Fruit fly (Drosophila melanogaster): ENCODE results near the gene CHOp24.

The CHOp24 gene

DNA sequence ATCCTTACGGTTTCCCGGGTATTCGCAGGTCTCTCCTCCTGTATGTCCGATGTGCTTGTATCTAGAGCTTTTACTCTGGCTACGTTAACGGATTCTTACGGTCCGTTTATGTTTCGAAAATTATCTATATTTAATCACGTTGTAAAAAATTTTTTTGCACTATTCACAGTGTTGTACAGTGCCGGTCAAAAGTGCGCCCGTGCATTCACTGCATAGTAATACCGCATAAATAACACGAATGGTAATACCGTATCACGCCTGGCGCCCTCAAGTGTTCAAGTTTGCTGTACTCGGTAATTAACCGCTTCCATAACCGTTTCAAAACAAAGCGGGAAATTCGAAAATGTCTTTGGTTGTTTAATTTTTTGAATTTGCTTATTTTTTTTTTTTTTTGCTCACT, 13.3 kb downstream of the CHOp24 start, which contains the start of gene CG11444:
Gene CG11444, minus strand, starts transcription at position 400 of the 400 bp plus-strand sequence.
- TF ChIP-seq CTCF (optimal IDR thresholded peaks at IDR 0.05) (peak; percentile 95 to 97), CG8478 (optimal IDR thresholded peaks at IDR 0.05) (no peak)

DNA sequence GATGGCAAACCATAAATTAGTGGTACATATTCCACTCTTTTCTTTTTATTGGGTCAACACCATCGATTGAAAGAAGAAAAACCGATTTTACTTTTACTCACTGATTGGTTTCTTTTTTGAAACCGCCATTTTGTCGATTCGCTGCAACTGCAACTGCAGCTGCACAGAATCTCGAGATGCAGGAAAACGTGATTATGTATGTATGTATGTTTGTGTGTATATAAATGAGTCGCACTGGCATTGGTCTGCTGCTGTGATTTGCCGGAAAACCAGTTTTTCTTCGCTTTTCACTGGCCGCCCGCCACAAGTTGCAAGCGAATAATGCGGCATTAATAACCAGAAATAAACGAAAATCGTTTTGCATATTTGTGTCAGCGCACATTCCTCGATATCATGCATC, 14.0 kb downstream of the CHOp24 start:
- no peak for TF ChIP-seq CG8478 (optimal IDR thresholded peaks at IDR 0.05)
- TF ChIP-seq CTCF (optimal IDR thresholded peaks at IDR 0.05) = no peak

- no peak for TF ChIP-seq CTCF (optimal IDR thresholded peaks at IDR 0.05)
- TF ChIP-seq CG8478 (optimal IDR thresholded peaks at IDR 0.05) = no peak
Measured at dm6 chrX:4555833-4556232, 15.1 kb downstream of the CHOp24 start.

dm6 chrX:4557772-4558171, 17.1 kb downstream of the CHOp24 start, which contains the start of gene CG3546:
Gene CG3546 (plus strand): TSS chrX:4558072.
- TF ChIP-seq CTCF (optimal IDR thresholded peaks at IDR 0.05) (no peak), CG8478 (optimal IDR thresholded peaks at IDR 0.05) (no peak)

DNA sequence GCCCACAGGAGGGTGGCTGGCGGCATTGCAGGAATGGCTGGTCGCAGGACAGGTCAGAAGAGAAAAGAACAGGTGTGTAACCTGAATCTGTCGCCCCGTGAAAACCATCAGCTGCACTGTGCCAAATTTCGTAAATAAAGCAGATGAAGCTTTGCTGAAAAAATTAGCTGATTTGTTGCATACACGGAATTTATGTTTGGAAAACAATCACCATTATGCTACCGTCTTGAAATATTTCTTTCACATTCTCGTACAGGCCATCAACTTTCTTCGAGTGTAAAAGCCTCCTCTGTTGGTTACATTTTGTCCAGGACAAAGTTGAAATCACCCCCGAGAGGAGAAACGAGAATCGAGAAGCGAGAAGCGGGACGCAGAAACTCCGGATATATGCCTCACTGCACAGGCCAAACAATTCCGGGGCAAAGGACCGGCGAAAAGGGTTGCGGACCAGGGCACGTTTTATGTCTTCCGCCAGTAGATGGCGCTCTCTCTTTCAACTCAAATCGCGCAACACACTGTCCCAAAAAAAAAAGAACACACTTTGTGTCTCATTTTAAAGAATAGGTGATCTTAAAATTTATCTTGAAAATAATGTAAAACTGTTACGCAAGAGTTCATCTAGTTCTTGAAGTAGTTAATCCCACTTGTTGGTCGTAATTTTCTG, 19.6 kb downstream of the CHOp24 start:
- TF ChIP-seq CTCF (optimal IDR thresholded peaks at IDR 0.05) (peak; percentile 79), CG8478 (optimal IDR thresholded peaks at IDR 0.05) (no peak)

DNA sequence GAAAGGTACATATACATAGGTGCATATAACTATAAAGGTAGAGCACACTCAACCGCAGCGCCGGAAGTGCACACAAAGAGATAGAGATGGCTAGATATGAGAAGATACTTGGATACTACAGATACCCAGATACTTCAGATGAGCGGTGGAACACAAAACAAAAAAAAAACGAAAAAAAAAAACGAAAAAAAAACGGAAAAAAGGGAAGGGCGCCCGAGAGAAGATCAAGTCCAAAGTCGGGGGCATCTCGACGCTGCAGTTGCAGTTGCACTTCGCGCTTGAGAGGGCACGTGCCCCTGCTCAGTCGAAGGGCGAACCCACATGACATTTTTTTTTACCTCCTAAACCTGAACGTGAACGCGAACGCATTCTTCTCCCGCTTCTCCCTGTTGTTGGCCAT, 23.3 kb downstream of the CHOp24 start:
- TF ChIP-seq CTCF (optimal IDR thresholded peaks at IDR 0.05) = no peak
- TF ChIP-seq CG8478 (optimal IDR thresholded peaks at IDR 0.05) = no peak

DNA sequence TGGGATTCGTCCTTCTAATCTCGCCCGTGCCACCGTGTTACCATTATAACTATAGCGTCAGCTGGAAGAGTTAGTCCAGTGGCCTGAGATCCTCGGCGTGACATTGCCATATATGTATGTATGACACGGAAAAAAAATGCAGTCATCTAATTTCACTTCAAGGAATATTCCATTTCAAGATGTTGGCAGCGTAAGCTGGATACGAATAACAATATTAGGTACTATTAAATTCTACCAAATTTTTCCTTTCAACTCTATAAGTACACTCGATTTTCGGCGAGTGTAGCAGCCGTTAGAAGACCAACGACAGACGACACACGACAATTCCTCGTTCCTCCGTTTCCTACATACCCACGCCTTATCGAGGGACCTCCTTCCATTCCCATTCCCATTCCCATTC, 24.3 kb downstream of the CHOp24 start:
- TF ChIP-seq CG8478 (optimal IDR thresholded peaks at IDR 0.05) (no peak), CTCF (optimal IDR thresholded peaks at IDR 0.05) (no peak)

- no peak for TF ChIP-seq CTCF (optimal IDR thresholded peaks at IDR 0.05)
- no peak for TF ChIP-seq CG8478 (optimal IDR thresholded peaks at IDR 0.05)
Measured at dm6 chrX:4571829-4572228, 31.1 kb downstream of the CHOp24 start, which contains the start of gene CG12684. Gene CG12684 (minus strand): TSS chrX:4571929.

dm6 chrX:4573971-4574370, 33.3 kb downstream of the CHOp24 start:
- TF ChIP-seq CG8478 (optimal IDR thresholded peaks at IDR 0.05) (no peak), CTCF (optimal IDR thresholded peaks at IDR 0.05) (no peak)

DNA sequence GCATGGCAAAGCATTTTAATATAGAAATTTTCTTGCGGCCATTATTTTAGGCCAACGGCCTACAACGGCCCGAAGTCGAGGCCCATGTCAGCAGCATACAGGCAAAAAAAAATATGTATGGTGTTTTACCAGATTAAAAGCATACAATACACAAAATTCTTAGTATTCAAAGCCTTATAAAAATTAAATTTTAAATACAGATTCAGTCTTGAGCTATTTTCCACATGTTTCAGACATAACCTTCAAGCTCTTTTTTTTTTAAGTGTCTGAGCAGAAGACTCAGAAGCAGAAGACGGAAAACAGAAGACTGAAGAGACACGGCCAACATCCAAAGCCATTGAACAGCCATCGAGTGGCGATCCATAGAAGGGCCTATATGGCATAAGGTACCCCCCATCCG, 41.1 kb downstream of the CHOp24 start:
- no peak for TF ChIP-seq CG8478 (optimal IDR thresholded peaks at IDR 0.05)
- no peak for TF ChIP-seq CTCF (optimal IDR thresholded peaks at IDR 0.05)

DNA sequence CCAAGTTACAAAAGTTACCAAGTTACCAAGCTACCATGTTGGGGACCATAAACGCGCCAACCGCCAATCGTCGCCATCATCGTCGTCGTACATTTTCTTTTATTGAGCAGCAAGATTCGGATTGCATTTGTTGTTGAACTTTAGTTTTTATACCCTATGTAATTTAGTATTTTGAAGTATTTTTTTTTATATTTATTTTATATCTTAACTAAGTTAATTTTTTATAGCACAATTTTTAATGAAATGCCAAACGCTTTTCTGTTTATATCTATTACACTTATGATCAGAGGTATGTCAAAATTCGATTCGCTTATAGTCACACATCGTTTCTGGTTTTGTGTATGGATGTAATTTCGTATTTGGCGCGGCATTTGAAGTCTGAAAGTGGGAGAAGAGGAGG, 41.7 kb downstream of the CHOp24 start:
- TF ChIP-seq CG8478 (optimal IDR thresholded peaks at IDR 0.05) (no peak), CTCF (optimal IDR thresholded peaks at IDR 0.05) (no peak)

DNA sequence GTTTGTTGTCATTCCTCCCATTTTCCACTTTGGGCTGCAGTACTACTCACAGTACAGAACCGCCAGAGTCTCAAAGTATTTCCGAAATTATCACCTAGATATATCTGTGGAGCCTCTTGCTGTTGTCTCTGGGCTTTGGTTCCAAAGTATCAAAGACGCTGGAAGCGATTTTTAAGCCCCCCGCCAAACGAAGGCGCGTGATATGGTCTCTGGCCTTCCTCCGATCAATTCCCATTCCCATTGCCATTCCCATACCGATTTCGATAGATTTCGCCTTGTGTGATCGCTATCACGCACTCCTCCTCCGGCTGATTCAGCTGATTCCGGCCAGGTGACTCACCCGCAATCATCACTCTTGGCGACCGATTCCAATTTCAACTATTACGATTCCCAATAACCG, 46.9 kb downstream of the CHOp24 start:
- no peak for TF ChIP-seq CG8478 (optimal IDR thresholded peaks at IDR 0.05)
- TF ChIP-seq CTCF (optimal IDR thresholded peaks at IDR 0.05) = no peak

DNA sequence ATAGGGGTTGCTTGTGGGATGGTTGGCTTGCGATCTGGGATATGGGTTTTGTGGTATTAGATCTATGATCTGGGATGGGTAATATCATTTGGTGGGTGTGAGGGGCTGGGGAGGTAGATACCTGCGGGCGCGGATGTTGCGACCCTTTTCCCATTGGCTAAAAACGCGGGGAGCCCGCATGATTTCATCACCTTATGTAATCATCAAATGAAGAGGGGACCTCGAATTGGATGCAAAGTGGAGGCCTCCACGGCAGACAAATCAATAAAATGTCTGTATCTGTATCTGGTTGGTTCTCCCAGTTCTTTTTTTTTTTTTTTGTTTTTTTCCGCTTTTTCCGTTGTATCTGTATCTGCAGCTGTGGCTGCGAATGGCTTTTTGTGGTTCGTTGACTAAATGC, 48.3 kb downstream of the CHOp24 start:
- TF ChIP-seq CTCF (optimal IDR thresholded peaks at IDR 0.05) = no peak
- TF ChIP-seq CG8478 (optimal IDR thresholded peaks at IDR 0.05) = no peak

DNA sequence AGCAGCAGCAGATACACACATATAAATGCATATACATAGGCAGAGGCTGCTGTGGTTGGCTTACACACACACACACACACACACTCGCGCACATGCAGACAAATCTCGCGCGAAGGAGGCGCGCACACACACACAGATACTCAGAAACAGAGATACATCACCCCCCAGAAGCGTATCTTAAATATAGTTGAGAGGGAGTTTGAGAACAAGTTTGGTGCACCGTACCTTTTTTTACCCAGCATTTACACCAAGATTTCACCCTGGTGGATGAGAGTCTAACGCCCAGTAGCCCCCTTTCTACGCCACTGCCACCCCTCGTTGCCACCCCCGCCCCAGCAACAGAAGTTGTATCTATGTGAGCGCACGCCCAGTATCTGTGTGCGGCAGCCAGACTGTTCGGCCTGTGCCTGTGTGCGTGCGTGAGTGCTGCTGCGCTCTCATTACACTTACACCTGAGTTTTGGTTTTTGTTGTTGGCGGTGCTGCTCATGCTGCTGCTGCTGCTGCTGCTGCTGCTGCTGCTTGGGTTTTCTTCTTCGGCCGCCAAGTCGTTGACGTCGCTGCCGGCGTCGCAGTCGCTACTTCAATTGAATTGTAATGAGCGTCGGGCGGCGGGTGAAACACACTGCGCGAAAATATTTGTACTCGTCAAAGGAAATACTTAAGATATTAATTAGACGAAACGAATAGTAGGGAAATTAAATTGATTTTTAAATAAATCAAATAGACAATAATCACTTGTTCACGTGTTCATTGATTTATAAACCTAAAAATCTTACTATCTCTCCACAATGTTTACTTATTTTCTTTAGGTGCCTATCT, 49.5 kb downstream of the CHOp24 start:
- TF ChIP-seq CG8478 (optimal IDR thresholded peaks at IDR 0.05) (no peak), CTCF (optimal IDR thresholded peaks at IDR 0.05) (no peak)

dm6 chrX:4590772-4591064, 50.0 kb downstream of the CHOp24 start:
- TF ChIP-seq CTCF (optimal IDR thresholded peaks at IDR 0.05) (no peak), CG8478 (optimal IDR thresholded peaks at IDR 0.05) (no peak)
